Fruit fly (Drosophila melanogaster) whole organism, embryonic: ENCODE data around the gene mdu.

Source experiments
- ATbp ChIP-seq: fragments of 200-800 bp; sonication (Bioruptor generic); optimal IDR thresholded peaks from 2 replicates; lab custom pipeline; 2017; ENCODE audit warnings: missing biosample characterization, mild to moderate bottlenecking, missing genetic modification characterization, missing genetic modification reagents
- Atf-2 ChIP-seq: fragments of 200-800 bp; sonication (Bioruptor generic); optimal IDR thresholded peaks from 2 replicates; lab custom pipeline; 2016; ENCODE audit warnings: missing biosample characterization, missing genetic modification characterization
- B-H1 ChIP-seq: fragments of 200-800 bp; sonication (Bioruptor generic); IDR thresholded peaks from 3 replicates; pipeline ENCODE4 v1.3.6; 2022; ENCODE audit warnings: missing biosample characterization, missing genetic modification characterization
- CG10366 ChIP-seq: fragments of 200-800 bp; sonication (Bioruptor generic); IDR thresholded peaks from 2 replicates; pipeline ENCODE4 v1.3.6; 2022; ENCODE audit warnings: missing biosample characterization, missing genetic modification characterization
- CG11504 ChIP-seq: fragments of 200-800 bp; sonication (Bioruptor generic); optimal IDR thresholded peaks from 3 replicates; lab custom pipeline; 2019; ENCODE audit warnings: missing biosample characterization, mild to moderate bottlenecking, missing genetic modification characterization, moderate library complexity
- CG1233 ChIP-seq: fragments of 200-800 bp; sonication (Bioruptor generic); optimal IDR thresholded peaks from 4 replicates; lab custom pipeline; 2018; ENCODE audit warnings: missing biosample characterization, mild to moderate bottlenecking, missing genetic modification characterization
- CG12391 ChIP-seq: fragments of 200-800 bp; sonication (Bioruptor generic); optimal IDR thresholded peaks from 3 replicates; lab custom pipeline; 2018; ENCODE audit warnings: missing biosample characterization, mild to moderate bottlenecking, missing genetic modification characterization, moderate library complexity
- CG13296 ChIP-seq: fragments of 200-800 bp; sonication (Bioruptor generic); optimal IDR thresholded peaks from 3 replicates; lab custom pipeline; 2018; ENCODE audit warnings: missing biosample characterization, mild to moderate bottlenecking, missing genetic modification characterization
- CG14014 ChIP-seq: fragments of 200-800 bp; sonication (Bioruptor generic); IDR thresholded peaks from 2 replicates; pipeline ENCODE4 v1.3.6; 2022; ENCODE audit warnings: missing biosample characterization, missing genetic modification characterization
- CG18476 ChIP-seq: fragments of 200-800 bp; sonication (Bioruptor generic); optimal IDR thresholded peaks from 2 replicates; lab custom pipeline; 2016; ENCODE audit warnings: missing biosample characterization, mild to moderate bottlenecking, missing genetic modification characterization
- CG2199 ChIP-seq: fragments of 200-800 bp; sonication (Bioruptor generic); IDR thresholded peaks from 3 replicates; pipeline ENCODE4 v1.3.6; 2022; ENCODE audit warnings: missing biosample characterization, missing genetic modification characterization
- CG2202 ChIP-seq: fragments of 200-800 bp; sonication (Bioruptor generic); optimal IDR thresholded peaks from 2 replicates; lab custom pipeline; 2018; ENCODE audit warnings: missing biosample characterization, mild to moderate bottlenecking, missing genetic modification characterization
- CG4328 ChIP-seq: fragments of 200-800 bp; sonication (Bioruptor generic); optimal IDR thresholded peaks from 3 replicates; lab custom pipeline; 2017; ENCODE audit warnings: missing biosample characterization, missing genetic modification reagents, missing genetic modification characterization
- CG4820 ChIP-seq: fragments of 200-800 bp; sonication (Bioruptor generic); optimal IDR thresholded peaks from 3 replicates; lab custom pipeline; 2016; ENCODE audit warnings: missing biosample characterization, missing genetic modification characterization
- CG7745 ChIP-seq: fragments of 200-800 bp; sonication (Bioruptor generic); optimal IDR thresholded peaks from 2 replicates; lab custom pipeline; 2018; ENCODE audit warnings: missing biosample characterization, mild to moderate bottlenecking, missing genetic modification characterization, moderate library complexity
- CG8089 ChIP-seq: fragments of 200-800 bp; sonication (Bioruptor generic); optimal IDR thresholded peaks from 3 replicates; lab custom pipeline; 2016; ENCODE audit warnings: missing biosample characterization, missing genetic modification characterization
- CG8281 ChIP-seq: fragments of 200-800 bp; sonication (Bioruptor generic); optimal IDR thresholded peaks from 2 replicates; lab custom pipeline; 2018; ENCODE audit warnings: missing biosample characterization, mild to moderate bottlenecking, missing genetic modification characterization, moderate library complexity
- CG8765 ChIP-seq: fragments of 200-800 bp; sonication (Bioruptor generic); IDR thresholded peaks from 2 replicates; pipeline ENCODE4 v1.3.6; 2022; ENCODE audit warnings: missing biosample characterization, missing genetic modification characterization
- CG8924 ChIP-seq: fragments of 200-800 bp; optimal IDR thresholded peaks from 3 replicates; lab custom pipeline; 2019; ENCODE audit warnings: missing biosample characterization, mild to moderate bottlenecking, missing genetic modification characterization, moderate library complexity
- CG9797 ChIP-seq: fragments of 200-800 bp; sonication (Bioruptor generic); optimal IDR thresholded peaks from 3 replicates; lab custom pipeline; 2018; ENCODE audit warnings: missing biosample characterization, mild to moderate bottlenecking, missing genetic modification characterization
- D ChIP-seq, 2 experiments: fragments of 200-800 bp in 1 of 2; fragments of >200 bp in 1 of 2; sonication (Bioruptor generic) in 1 of 2; optimal IDR thresholded peaks; 2 replicates in 1 of 2; 3 replicates in 1 of 2; lab custom pipeline; 2017; ENCODE audit warnings: mild to moderate bottlenecking in 1 of 2, missing biosample characterization in 1 of 2, missing genetic modification characterization in 1 of 2, missing genetic modification reagents in 1 of 2
- D19A ChIP-seq: fragments of 200-800 bp; optimal IDR thresholded peaks from 3 replicates; lab custom pipeline; 2019; ENCODE audit warnings: missing biosample characterization, mild to moderate bottlenecking, missing genetic modification characterization, moderate library complexity
- Dek ChIP-seq: fragments of 200-800 bp; sonication (Bioruptor generic); optimal IDR thresholded peaks from 3 replicates; lab custom pipeline; 2019; ENCODE audit warnings: missing biosample characterization, mild to moderate bottlenecking, missing genetic modification characterization, moderate library complexity
- Dfd ChIP-seq, 2 experiments: fragments of >200 bp; optimal IDR thresholded peaks; 2 replicates each; lab custom pipeline; 2017; ENCODE audit warnings: missing biosample characterization in 2 of 2, missing genetic modification characterization in 2 of 2
- Fer1 ChIP-seq: fragments of 200-800 bp; sonication (Bioruptor generic); optimal IDR thresholded peaks from 2 replicates; lab custom pipeline; 2017; ENCODE audit warnings: missing biosample characterization, mild to moderate bottlenecking, missing genetic modification characterization
- H15 ChIP-seq: fragments of 200-800 bp; sonication (Bioruptor generic); IDR thresholded peaks from 3 replicates; pipeline ENCODE4 v1.3.6; 2022; ENCODE audit warnings: missing biosample characterization, missing genetic modification characterization
- Hr3 ChIP-seq: fragments of 200-800 bp; sonication (Bioruptor generic); optimal IDR thresholded peaks from 3 replicates; lab custom pipeline; 2016; ENCODE audit warnings: missing biosample characterization, missing genetic modification characterization
- Hr51 ChIP-seq, 2 experiments: fragments of 200-800 bp; sonication (Bioruptor generic); optimal IDR thresholded peaks; 2 replicates in 1 of 2; 3 replicates in 1 of 2; lab custom pipeline; 2016 to 2018; ENCODE audit warnings: missing biosample characterization in 2 of 2, missing genetic modification characterization in 2 of 2, mild to moderate bottlenecking in 1 of 2, moderate library complexity in 1 of 2
- Sox100B ChIP-seq: fragments of 200-800 bp; sonication (Bioruptor generic); optimal IDR thresholded peaks from 3 replicates; lab custom pipeline; 2018; ENCODE audit warnings: missing biosample characterization, mild to moderate bottlenecking, missing genetic modification characterization
- abd-A ChIP-seq: fragments of 200-800 bp; sonication (Bioruptor generic); optimal IDR thresholded peaks from 3 replicates; lab custom pipeline; 2019; ENCODE audit warnings: missing biosample characterization, mild to moderate bottlenecking, missing genetic modification characterization, moderate library complexity
- ac ChIP-seq: fragments of 200-800 bp; sonication (Bioruptor generic); optimal IDR thresholded peaks from 3 replicates; lab custom pipeline; 2017; ENCODE audit warnings: missing biosample characterization, mild to moderate bottlenecking, missing genetic modification characterization
- ci ChIP-seq: fragments of 200-800 bp; sonication (Bioruptor generic); IDR thresholded peaks from 3 replicates; pipeline ENCODE4 v1.3.6; 2022; ENCODE audit warnings: missing biosample characterization, missing genetic modification characterization
- crol ChIP-seq: fragments of 200-800 bp; sonication (Bioruptor generic); IDR thresholded peaks from 2 replicates; pipeline ENCODE4 v1.3.6; 2022; ENCODE audit warnings: missing biosample characterization, missing genetic modification characterization
- danr ChIP-seq: fragments of 200-800 bp; sonication (Bioruptor generic); IDR thresholded peaks from 2 replicates; pipeline ENCODE4 v1.3.6; 2022; ENCODE audit warnings: missing biosample characterization, missing genetic modification characterization
- dysf ChIP-seq: fragments of 200-800 bp; sonication (Bioruptor generic); IDR thresholded peaks from 3 replicates; pipeline ENCODE4 v1.3.6; 2022; ENCODE audit warnings: missing biosample characterization, missing genetic modification characterization
- gsb-n ChIP-seq: fragments of 200-800 bp; sonication (Bioruptor generic); optimal IDR thresholded peaks from 3 replicates; lab custom pipeline; 2018; ENCODE audit warnings: missing biosample characterization, mild to moderate bottlenecking, missing genetic modification characterization
- ham ChIP-seq: fragments of 200-800 bp; sonication (Bioruptor generic); IDR thresholded peaks from 2 replicates; pipeline ENCODE4 v1.3.6; 2022; ENCODE audit warnings: missing biosample characterization, missing genetic modification characterization
- ind ChIP-seq: fragments of 200-800 bp; sonication (Bioruptor generic); optimal IDR thresholded peaks from 3 replicates; lab custom pipeline; 2016; ENCODE audit warnings: missing biosample characterization, missing genetic modification characterization
- jigr1 ChIP-seq: fragments of 200-800 bp; sonication (Bioruptor generic); IDR thresholded peaks from 3 replicates; pipeline ENCODE4 v1.3.6; 2022; ENCODE audit warnings: missing biosample characterization, missing genetic modification characterization
- lmd ChIP-seq: fragments of 200-800 bp; sonication (Bioruptor generic); IDR thresholded peaks from 2 replicates; pipeline ENCODE4 v1.3.6; 2022; ENCODE audit warnings: missing biosample characterization, missing genetic modification characterization
- lov ChIP-seq, 2 experiments: fragments of 200-800 bp in 1 of 2; fragments of >200 bp in 1 of 2; sonication (Bioruptor generic) in 1 of 2; IDR thresholded peaks in 1 of 2; optimal IDR thresholded peaks in 1 of 2; 2 replicates in 1 of 2; 3 replicates in 1 of 2; pipeline versions ENCODE4 v1.3.6 to Lab custom; 2017 to 2022; ENCODE audit warnings: missing biosample characterization in 1 of 2, missing genetic modification characterization in 1 of 2
- mirr ChIP-seq: fragments of 200-800 bp; sonication (Bioruptor generic); optimal IDR thresholded peaks from 3 replicates; lab custom pipeline; 2018; ENCODE audit warnings: missing biosample characterization, mild to moderate bottlenecking, missing genetic modification characterization
- nmo ChIP-seq: fragments of 200-800 bp; sonication (Bioruptor generic); optimal IDR thresholded peaks from 2 replicates; lab custom pipeline; 2018; ENCODE audit warnings: missing biosample characterization, mild to moderate bottlenecking, missing genetic modification characterization, moderate library complexity
- peb ChIP-seq: fragments of 200-800 bp; sonication (Bioruptor generic); IDR thresholded peaks from 2 replicates; pipeline ENCODE4 v1.3.6; 2022; ENCODE audit warnings: missing biosample characterization, missing genetic modification characterization
- pho ChIP-seq: fragments of 200-800 bp; sonication (Bioruptor generic); optimal IDR thresholded peaks from 2 replicates; lab custom pipeline; 2016; ENCODE audit warnings: missing biosample characterization, missing genetic modification characterization
- ranshi ChIP-seq: fragments of 200-800 bp; sonication (Bioruptor generic); IDR thresholded peaks from 2 replicates; pipeline ENCODE4 v1.3.6; 2022; ENCODE audit warnings: missing biosample characterization, missing genetic modification characterization
- ssp ChIP-seq: fragments of 200-800 bp; sonication (Bioruptor generic); IDR thresholded peaks from 2 replicates; pipeline ENCODE4 v1.3.6; 2022; ENCODE audit warnings: missing biosample characterization, missing genetic modification characterization
- tio ChIP-seq: fragments of 200-800 bp; sonication (Bioruptor generic); optimal IDR thresholded peaks from 2 replicates; lab custom pipeline; 2017; ENCODE audit warnings: missing biosample characterization, missing genetic modification characterization, inconsistent platforms

Gene mdu

DNA sequence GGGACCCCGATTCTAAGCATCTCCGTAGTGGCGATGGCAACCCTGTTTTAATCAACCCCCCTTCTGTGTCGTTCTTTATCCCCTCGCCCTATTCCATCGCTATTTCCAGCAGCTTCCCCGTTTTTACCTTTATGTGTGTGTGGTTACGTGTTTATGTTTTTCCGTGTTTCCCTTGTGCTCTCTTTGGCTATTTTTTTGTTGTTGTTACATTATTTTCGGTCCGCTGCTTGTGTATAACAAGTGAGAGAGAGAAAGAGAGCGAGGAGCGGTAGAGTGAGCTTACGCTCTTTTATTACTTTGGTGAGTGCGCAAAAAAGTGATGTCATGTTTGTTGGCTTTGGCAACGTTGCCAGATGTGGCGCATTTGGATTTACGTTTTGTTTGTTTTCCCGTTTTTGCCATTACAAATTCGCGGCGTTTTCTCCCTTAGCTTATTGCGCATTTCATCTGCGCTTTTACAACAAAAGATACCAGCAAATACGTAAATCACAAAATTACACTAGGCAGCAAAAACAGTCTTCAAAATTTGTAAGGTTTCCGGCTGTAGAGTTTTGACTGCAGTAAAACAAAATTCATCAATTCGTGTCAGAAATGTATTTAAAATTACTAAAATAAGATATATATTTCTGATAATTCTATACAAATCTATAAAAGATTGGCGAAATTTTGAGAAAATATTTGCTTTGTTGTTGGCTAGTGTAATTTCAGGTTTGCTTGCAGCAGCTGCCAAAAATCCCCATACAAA lies 26.6 kb upstream of the mdu start (continued):
- TF ChIP-seq dysf (GFP tag; lab: Robert Waterston, UW) (peak; percentile 73), CG1233 (GFP tag; lab: Kevin White, UChicago) (peak; percentile 56), CG10366 (GFP tag; lab: Robert Waterston, UW) (peak; percentile 67), CG2199 (0 out of 3 replicates have a peak, but pooled peaks have one; percentile 45), Fer1 (GFP tag; lab: Kevin White, UChicago) (peak; percentile 56), CG9797 (GFP tag; lab: Kevin White, UChicago) (no peak), danr (0 out of 2 replicates have a peak, but pooled peaks have one; percentile 40), peb (GFP tag; lab: Robert Waterston, UW) (peak; percentile 15; the same call in 1 of the 2 replicates), CG8765 (GFP tag; lab: Robert Waterston, UW) (no peak; the same call in 1 of the 2 replicates), CG4328 (GFP tag; lab: Kevin White, UChicago) (peak; percentile 39), CG2202 (tag; lab: Kevin White, UChicago) (no peak), ATbp (GFP tag; lab: Kevin White, UChicago) (peak; percentile 23), ind (GFP tag; lab: Kevin White, UChicago) (peak; percentile 50), Dfd (GFP tag; optimal IDR thresholded peaks at IDR 0.05; lab: Kevin White, UChicago) (no peak), CG12391 (peak; percentile 47), ssp (peak; percentile 54), CG13296 (peak; percentile 60), nmo (GFP tag; lab: Kevin White, UChicago) (peak; percentile 69), B-H1 (GFP tag; lab: Robert Waterston, UW) (peak; percentile 12; the same call in 1 of the 3 replicates), CG18476 (GFP tag; lab: Kevin White, UChicago) (peak; percentile 4), lov (optimal IDR thresholded peaks at IDR 0.05; lab: Kevin White, UChicago) (no peak), lov (GFP tag; IDR thresholded peaks at IDR 0.05; lab: Robert Waterston, UW) (no peak), pho (no peak), mirr (GFP tag; lab: Kevin White, UChicago) (peak; percentile 44), D (optimal IDR thresholded peaks at IDR 0.05; lab: Kevin White, UChicago) (no peak), D (GFP tag; optimal IDR thresholded peaks at IDR 0.05; lab: Kevin White, UChicago) (peak; percentile 25), D19A (tag; lab: Kevin White, UChicago) (peak; percentile 28), Atf-2 (GFP tag; lab: Kevin White, UChicago) (no peak), CG14014 (GFP tag; lab: Robert Waterston, UW) (peak; percentile 15; the same call in 1 of the 2 replicates), ac (GFP tag; lab: Kevin White, UChicago) (no peak), H15 (GFP tag; lab: Robert Waterston, UW) (peak; percentile 58; the same call in 1 of the 3 replicates), CG4820 (GFP tag; lab: Kevin White, UChicago) (peak; percentile 18), CG8281 (peak; percentile 30), jigr1 (GFP tag; lab: Robert Waterston, UW) (no peak), abd-A (peak; percentile 93), Sox100B (GFP tag; lab: Kevin White, UChicago) (peak; percentile 65), tio (GFP tag; lab: Kevin White, UChicago) (peak; percentile 29), Hr3 (GFP tag; lab: Kevin White, UChicago) (peak; percentile 23), CG7745 (tag; lab: Kevin White, UChicago) (no peak), lmd (GFP tag; lab: Robert Waterston, UW) (peak; percentile 72), CG8089 (no peak), ranshi (peak; percentile 67), ci (GFP tag; lab: Robert Waterston, UW) (peak; percentile 68), gsb-n (no peak), Hr51 (GFP tag; optimal IDR thresholded peaks at IDR 0.05; lab: Kevin White, UChicago) (peak in 1 of 2 experiments; percentile 65), CG8924 (tag; lab: Kevin White, UChicago) (peak; percentile 58), CG11504 (tag; lab: Kevin White, UChicago) (peak; percentile 67), ham (GFP tag; lab: Robert Waterston, UW) (no peak), Dek (tag; lab: Kevin White, UChicago) (peak; percentile 27), crol (peak; percentile 82)
